Worm (Caenorhabditis elegans) whole organism, young adult: ENCODE results near the gene pmk-3.

Source experiments
- F55B11.4 ChIP-seq: sonication (generic microtip); optimal IDR thresholded peaks from 2 replicates; lab custom pipeline; 2016; ENCODE audit warnings: missing compliant biosample characterization, missing genetic modification characterization, borderline replicate concordance; ENCODE audit not compliant: insufficient read depth
- ztf-25 ChIP-seq: fragments of 200-800 bp; sonication (Bioruptor generic); IDR thresholded peaks from 2 replicates; pipeline ENCODE4 v1.3.6; 2022; ENCODE audit warnings: missing genetic modification reagents, missing genetic modification characterization, missing compliant biosample characterization

ce11 chrIV:8169674-8170073 lies 30.7 kb downstream of the pmk-3 start, which contains the start of gene C07G1.15:
- no peak for TF ChIP-seq F55B11.4
- no peak for TF ChIP-seq ztf-25 (GFP tag; lab: Robert Waterston, UW)
